Worm (Caenorhabditis elegans) whole organism, L3 larva: ENCODE data around the gene srsx-7.

Source experiments
- R02D3.7 ChIP-seq: fragments of 150-350 bp; optimal IDR thresholded peaks from 2 replicates; lab custom pipeline; 2014; ENCODE audit warnings: missing biosample characterization, missing genetic modification characterization
- aly-2 ChIP-seq: fragments of 150-350 bp; optimal IDR thresholded peaks from 2 replicates; lab custom pipeline; 2014; ENCODE audit warnings: missing biosample characterization, missing genetic modification characterization
- ama-1 ChIP-seq: fragments of 150-350 bp; optimal IDR thresholded peaks from 2 replicates; lab custom pipeline; 2018
- ceh-16 ChIP-seq: sonication (generic microtip); optimal IDR thresholded peaks from 2 replicates; lab custom pipeline; 2017; ENCODE audit warnings: missing biosample characterization, missing genetic modification characterization
- ceh-28 ChIP-seq: fragments of 150-350 bp; optimal IDR thresholded peaks from 2 replicates; lab custom pipeline; 2014; ENCODE audit warnings: missing biosample characterization, missing genetic modification reagents, missing genetic modification characterization
- ceh-82 ChIP-seq: fragments of 150-350 bp; optimal IDR thresholded peaks from 2 replicates; lab custom pipeline; 2014; ENCODE audit warnings: missing biosample characterization, missing genetic modification characterization
- egl-27 ChIP-seq: sonication (generic microtip); optimal IDR thresholded peaks from 4 replicates; lab custom pipeline; 2017; ENCODE audit warnings: missing biosample characterization, missing genetic modification reagents, missing genetic modification characterization
- egl-5 ChIP-seq: fragments of 150-350 bp; optimal IDR thresholded peaks from 2 replicates; lab custom pipeline; 2017; ENCODE audit warnings: missing biosample characterization, missing genetic modification reagents, missing genetic modification characterization, inconsistent platforms
- elt-2 ChIP-seq: sonication (generic microtip); optimal IDR thresholded peaks from 2 replicates; lab custom pipeline; 2016; ENCODE audit warnings: missing genetic modification reagents, mild to moderate bottlenecking, missing genetic modification characterization, missing compliant biosample characterization
- eor-1 ChIP-seq, 2 experiments: fragments of 150-350 bp; optimal IDR thresholded peaks; 2 replicates each; lab custom pipeline; 2014 to 2018; ENCODE audit warnings: missing biosample characterization in 2 of 2, missing genetic modification characterization in 2 of 2
- fkh-10 ChIP-seq: sonication (generic microtip); optimal IDR thresholded peaks from 2 replicates; lab custom pipeline; 2017; ENCODE audit warnings: missing biosample characterization, missing genetic modification reagents, missing genetic modification characterization
- fkh-2 ChIP-seq: fragments of 150-350 bp; optimal IDR thresholded peaks from 2 replicates; lab custom pipeline; 2014; ENCODE audit warnings: missing biosample characterization, missing genetic modification reagents, missing genetic modification characterization
- lin-15B ChIP-seq: fragments of 150-350 bp; optimal IDR thresholded peaks from 2 replicates; lab custom pipeline; 2014; ENCODE audit warnings: missing biosample characterization, missing genetic modification characterization
- lin-39 ChIP-seq: fragments of 150-350 bp; optimal IDR thresholded peaks from 2 replicates; lab custom pipeline; 2018; ENCODE audit warnings: missing biosample characterization, missing genetic modification reagents, missing genetic modification characterization
- lsy-12 ChIP-seq: sonication (generic microtip); optimal IDR thresholded peaks from 2 replicates; lab custom pipeline; 2016; ENCODE audit warnings: mild to moderate bottlenecking, missing genetic modification characterization, missing compliant biosample characterization
- mdl-1 ChIP-seq: fragments of 150-350 bp; optimal IDR thresholded peaks from 2 replicates; lab custom pipeline; 2014; ENCODE audit warnings: missing biosample characterization, missing genetic modification characterization
- nfya-1 ChIP-seq: sonication (generic microtip); optimal IDR thresholded peaks from 2 replicates; lab custom pipeline; 2017; ENCODE audit warnings: missing genetic modification characterization, mild to moderate bottlenecking, missing compliant biosample characterization, antibody characterized with exemption, moderate library complexity; ENCODE audit not compliant: insufficient read depth
- nhr-11 ChIP-seq: fragments of 150-350 bp; optimal IDR thresholded peaks from 2 replicates; lab custom pipeline; 2014; ENCODE audit warnings: missing biosample characterization, missing genetic modification characterization
- nhr-12 ChIP-seq: fragments of 150-350 bp; optimal IDR thresholded peaks from 2 replicates; lab custom pipeline; 2014; ENCODE audit warnings: missing biosample characterization, missing genetic modification characterization
- nhr-237 ChIP-seq: fragments of 150-350 bp; optimal IDR thresholded peaks from 2 replicates; lab custom pipeline; 2014; ENCODE audit warnings: missing biosample characterization, missing genetic modification characterization
- nhr-43 ChIP-seq: sonication (generic microtip); optimal IDR thresholded peaks from 2 replicates; lab custom pipeline; 2016; ENCODE audit warnings: mild to moderate bottlenecking, missing genetic modification characterization, missing compliant biosample characterization; ENCODE audit not compliant: poor library complexity, severe bottlenecking
- nhr-76 ChIP-seq: fragments of 150-350 bp; sonication (generic microtip); optimal IDR thresholded peaks from 5 replicates; lab custom pipeline; 2014; ENCODE audit warnings: missing biosample characterization, missing genetic modification characterization
- pha-4 ChIP-seq: fragments of 150-350 bp; optimal IDR thresholded peaks from 2 replicates; lab custom pipeline; 2014; ENCODE audit warnings: missing biosample characterization, missing genetic modification reagents, missing genetic modification characterization
- pqm-1 ChIP-seq: fragments of 150-350 bp; optimal IDR thresholded peaks from 2 replicates; lab custom pipeline; 2017; ENCODE audit warnings: missing biosample characterization, missing genetic modification characterization, inconsistent platforms
- sea-2 ChIP-seq: fragments of 150-350 bp; sonication (generic microtip); optimal IDR thresholded peaks from 4 replicates; lab custom pipeline; 2014; ENCODE audit warnings: missing biosample characterization, missing genetic modification reagents, missing genetic modification characterization
- skn-1 ChIP-seq: fragments of 150-350 bp; optimal IDR thresholded peaks from 2 replicates; lab custom pipeline; 2014; ENCODE audit warnings: missing biosample characterization, missing genetic modification characterization
- snpc-4 ChIP-seq: fragments of 150-350 bp; optimal IDR thresholded peaks from 2 replicates; lab custom pipeline; 2014; ENCODE audit warnings: missing biosample characterization, missing genetic modification characterization
- unc-62 ChIP-seq: fragments of 150-350 bp; sonication (generic microtip); optimal IDR thresholded peaks from 4 replicates; lab custom pipeline; 2014; ENCODE audit warnings: missing biosample characterization, missing genetic modification reagents, missing genetic modification characterization
- zag-1 ChIP-seq: fragments of 150-350 bp; optimal IDR thresholded peaks from 2 replicates; lab custom pipeline; 2014; ENCODE audit warnings: missing biosample characterization, missing genetic modification characterization
- ztf-11 ChIP-seq: fragments of 150-350 bp; optimal IDR thresholded peaks from 2 replicates; lab custom pipeline; 2014; ENCODE audit warnings: missing biosample characterization, missing genetic modification characterization
- ztf-4 ChIP-seq: fragments of 150-350 bp; optimal IDR thresholded peaks from 2 replicates; lab custom pipeline; 2014; ENCODE audit warnings: missing biosample characterization, missing genetic modification characterization

srsx-7 gene

DNA sequence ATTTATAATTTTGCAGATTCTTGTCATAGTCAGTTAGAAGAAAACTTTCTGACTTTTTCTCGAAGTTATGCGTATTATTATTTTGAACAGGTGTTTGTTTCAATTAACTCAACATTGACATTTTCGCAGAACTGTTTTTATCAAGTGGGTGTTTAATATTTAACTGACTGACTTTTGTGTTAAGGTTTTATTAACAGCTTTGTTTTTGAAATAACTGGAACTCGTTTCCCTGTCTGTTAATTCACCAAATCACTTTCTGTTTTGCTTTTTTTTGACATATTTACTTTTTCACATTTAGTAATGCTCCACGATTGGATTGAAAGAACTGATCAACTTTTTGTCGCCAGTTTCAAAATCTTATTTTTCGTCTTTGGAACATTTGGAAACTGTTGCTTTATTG lies at the start of gene srsx-7:
Gene srsx-7, plus strand, starts transcription at position 301 of the 400 bp plus-strand sequence.
- no peak for TF ChIP-seq lin-39 (tag; lab: Kevin White, UChicago)
- TF ChIP-seq ztf-11 (tag; lab: Kevin White, UChicago) = no peak
- TF ChIP-seq ceh-16 (tag; lab: Kevin White, UChicago) = no peak
- TF ChIP-seq nfya-1 (tag; lab: Kevin White, UChicago) = no peak
- TF ChIP-seq ceh-28 = no peak
- TF ChIP-seq R02D3.7 = no peak
- TF ChIP-seq nhr-43 (tag; lab: Kevin White, UChicago) = no peak
- no peak for TF ChIP-seq mdl-1 (tag; lab: Kevin White, UChicago)
- no peak for TF ChIP-seq snpc-4 (tag; lab: Kevin White, UChicago)
- TF ChIP-seq fkh-2 (tag; lab: Kevin White, UChicago) = no peak
- TF ChIP-seq unc-62 = no peak
- TF ChIP-seq zag-1 (tag; lab: Kevin White, UChicago) = no peak
- TF ChIP-seq nhr-76 (tag; lab: Kevin White, UChicago) = no peak
- TF ChIP-seq ztf-4 (tag; lab: Kevin White, UChicago) = no peak
- no peak for TF ChIP-seq ceh-82 (tag; lab: Kevin White, UChicago)
- TF ChIP-seq egl-5 = no peak
- TF ChIP-seq, all 47 proteins: peak for 0

DNA sequence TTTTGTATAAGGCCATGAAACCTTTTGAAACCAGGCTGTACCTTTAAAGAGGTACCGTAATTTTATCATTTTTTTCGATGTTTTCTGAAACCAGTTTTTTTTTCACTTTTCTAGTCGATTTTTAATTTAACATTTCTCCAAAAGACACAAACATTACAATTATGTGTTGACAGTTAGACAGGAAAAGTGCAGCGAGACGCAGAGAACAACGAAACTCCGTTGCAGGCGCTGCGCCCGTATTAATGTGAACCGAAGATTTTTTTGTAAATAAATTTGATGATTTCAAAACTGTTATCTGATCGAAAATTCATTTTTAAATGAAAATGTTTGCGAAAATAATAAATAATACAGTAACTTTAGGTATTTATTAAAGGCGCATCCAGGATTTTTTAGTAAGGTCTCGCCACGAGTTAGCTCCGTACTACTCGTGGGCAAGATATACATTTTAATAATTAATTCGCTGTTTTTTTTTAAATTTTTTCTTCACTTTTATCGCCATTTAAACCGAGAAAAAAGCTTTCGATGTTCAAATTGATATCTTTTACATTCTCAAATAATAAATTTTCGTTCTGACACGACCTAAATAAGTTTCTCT lies 48.6 kb upstream of the srsx-7 start, which contains the start of gene F40A3.3:
Gene F40A3.3, plus strand, starts transcription at position 564 of the 595 bp plus-strand sequence.
- TF ChIP-seq aly-2 (tag; lab: Kevin White, UChicago) = no peak
- TF ChIP-seq nhr-43 (tag; lab: Kevin White, UChicago) = no peak
- TF ChIP-seq snpc-4 (tag; lab: Kevin White, UChicago) = no peak
- TF ChIP-seq ama-1 (lab: Kevin White, UChicago) = no peak
- TF ChIP-seq nhr-12 = no peak
- peak; percentile 25 for TF ChIP-seq nfya-1 (tag; lab: Kevin White, UChicago)
- TF ChIP-seq sea-2 (GFP tag; lab: Kevin White, UChicago) = no peak
- TF ChIP-seq pha-4 (tag; lab: Kevin White, UChicago) = peak; percentile 70
- peak; percentile 17 for TF ChIP-seq elt-2 (tag; lab: Kevin White, UChicago)
- no peak for TF ChIP-seq lsy-12 (tag; lab: Kevin White, UChicago)
- TF ChIP-seq ztf-4 (tag; lab: Kevin White, UChicago) = no peak
- TF ChIP-seq egl-27 (tag; lab: Kevin White, UChicago) = no peak
- no peak for TF ChIP-seq fkh-10 (GFP tag; lab: Kevin White, UChicago)
- no peak for TF ChIP-seq eor-1 (tag; optimal IDR thresholded peaks at IDR 0.05; lab: Kevin White, UChicago)
- no peak for TF ChIP-seq lin-15B

DNA sequence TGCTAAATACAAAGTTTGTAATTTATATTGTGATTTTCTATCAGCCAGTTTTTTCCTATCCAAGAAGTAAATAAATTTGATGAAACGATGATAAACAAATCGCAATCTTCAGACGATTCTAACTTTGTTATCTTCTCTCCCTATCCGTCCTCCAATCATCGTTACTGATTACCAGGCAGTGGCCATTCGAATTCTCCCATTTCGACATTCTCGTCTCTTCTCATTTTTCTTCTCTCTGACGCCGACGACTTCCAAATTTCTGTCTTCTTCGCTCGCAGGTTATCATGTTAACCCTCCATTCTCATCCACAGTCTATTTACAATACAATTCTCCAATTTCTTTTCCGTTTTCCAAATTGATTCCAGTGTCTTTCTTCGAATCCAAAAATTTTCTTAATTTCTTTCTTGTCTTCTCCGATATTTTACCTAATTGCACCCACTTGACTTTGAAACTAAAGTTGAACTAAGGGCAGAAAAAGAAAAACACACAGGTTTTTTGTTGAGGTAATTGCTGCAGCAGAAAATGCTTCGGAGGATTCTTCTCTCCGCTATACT lies 47.1 kb upstream of the srsx-7 start, which contains the start of gene F40A3.2:
Gene F40A3.2, plus strand, starts transcription at position 504 of the 554 bp plus-strand sequence.
- no peak for TF ChIP-seq nhr-237 (tag; lab: Kevin White, UChicago)
- TF ChIP-seq ama-1 (lab: Kevin White, UChicago) = peak; percentile 27

DNA sequence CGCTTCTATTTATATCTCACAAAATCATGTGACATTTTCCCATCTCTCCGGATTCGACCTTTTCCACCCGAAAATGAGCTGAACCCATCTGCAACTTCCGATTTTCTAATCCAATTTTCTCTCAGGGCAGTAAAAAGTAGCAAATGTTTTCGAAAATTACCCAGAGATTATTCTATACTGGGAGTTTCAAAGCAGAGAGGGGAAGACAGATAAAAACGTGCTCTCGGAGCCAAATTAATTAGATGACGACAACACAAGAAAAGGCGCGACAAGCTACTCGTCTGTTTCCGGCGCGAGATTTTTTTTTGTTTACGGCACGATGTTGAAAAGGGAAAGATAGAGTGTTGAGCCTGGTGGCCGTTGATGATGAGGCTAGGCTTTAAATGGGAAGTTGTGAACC lies 41.1 kb upstream of the srsx-7 start:
- TF ChIP-seq sea-2 (GFP tag; lab: Kevin White, UChicago) (no peak), lin-39 (tag; lab: Kevin White, UChicago) (peak; percentile 12)

DNA sequence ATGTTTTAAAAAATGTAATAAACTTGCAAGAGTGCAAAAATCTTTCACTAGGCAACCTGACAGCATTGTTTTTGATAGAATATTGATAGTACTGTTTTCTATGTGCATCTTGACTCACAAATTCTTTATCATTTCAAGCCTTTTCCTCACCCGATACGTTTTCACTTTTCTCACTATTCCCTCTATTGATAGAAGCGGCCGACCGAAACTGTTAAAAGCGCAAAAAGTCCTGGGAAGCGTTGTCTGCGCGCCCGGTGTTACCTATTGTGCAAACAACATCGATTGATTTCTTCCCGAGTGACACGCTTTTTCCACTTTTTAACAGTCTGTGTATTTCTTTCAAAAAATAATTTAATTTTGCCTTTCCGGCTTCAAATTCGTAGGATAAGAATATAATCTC lies 37.5 kb upstream of the srsx-7 start:
- TF ChIP-seq pha-4 (tag; lab: Kevin White, UChicago) (peak; percentile 50), pqm-1 (peak; percentile 77), snpc-4 (tag; lab: Kevin White, UChicago) (peak; percentile 47), ztf-11 (tag; lab: Kevin White, UChicago) (no peak), R02D3.7 (no peak), elt-2 (tag; lab: Kevin White, UChicago) (peak; percentile 48)

DNA sequence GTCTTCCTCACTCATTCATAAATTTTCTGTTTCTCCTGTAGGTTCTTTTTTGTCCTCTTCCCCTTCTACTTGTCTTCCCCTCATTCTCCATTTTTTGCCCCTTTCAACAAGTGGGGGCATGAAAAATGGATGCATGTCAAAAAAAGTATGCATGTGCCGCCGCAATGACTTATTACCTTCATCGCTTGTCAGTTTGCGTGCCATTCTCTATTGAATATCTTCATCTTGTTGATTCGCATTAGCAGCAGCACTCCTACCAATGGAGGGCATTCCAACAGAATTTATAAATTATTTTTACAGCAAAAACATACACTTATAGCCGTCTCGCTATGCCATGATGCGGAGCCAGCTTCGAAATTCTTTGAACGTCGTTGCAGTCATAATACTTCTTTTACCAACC lies 34.4 kb upstream of the srsx-7 start, which contains the start of gene F40A3.1:
Gene F40A3.1, plus strand, starts transcription at position 301 of the 400 bp plus-strand sequence.
- TF ChIP-seq nhr-11 (tag; lab: Kevin White, UChicago) (no peak), lin-39 (tag; lab: Kevin White, UChicago) (peak; percentile 52), skn-1 (tag; lab: Kevin White, UChicago) (no peak), nhr-76 (tag; lab: Kevin White, UChicago) (no peak)
